Worm (Caenorhabditis elegans) whole organism, mixed stage, embryonic: ENCODE data around the gene fbxa-220.
A peak's percentile ranks its signal among the peaks of the same experiment; 100 is the strongest.

Experiments
- M03D4.4 ChIP-seq: sonication (generic microtip); optimal IDR thresholded peaks from 2 replicates; lab custom pipeline; 2017; ENCODE audit warnings: mild to moderate bottlenecking, missing genetic modification characterization, missing compliant biosample characterization
- blmp-1 ChIP-seq: fragments of 150-350 bp; optimal IDR thresholded peaks from 2 replicates; lab custom pipeline; 2014; ENCODE audit warnings: missing biosample characterization, missing genetic modification characterization
- ceh-39 ChIP-seq: fragments of 150-350 bp; optimal IDR thresholded peaks from 2 replicates; lab custom pipeline; 2014; ENCODE audit warnings: missing biosample characterization, missing genetic modification characterization
- ceh-43 ChIP-seq: fragments of 200-800 bp; sonication (Bioruptor generic); optimal IDR thresholded peaks from 2 replicates; lab custom pipeline; 2018; ENCODE audit warnings: mild to moderate bottlenecking, missing genetic modification characterization, moderate library complexity, missing compliant biosample characterization
- ceh-83 ChIP-seq: fragments of 200-800 bp; sonication (Bioruptor generic); optimal IDR thresholded peaks from 2 replicates; lab custom pipeline; 2018; ENCODE audit warnings: mild to moderate bottlenecking, missing genetic modification characterization, missing compliant biosample characterization
- ces-1 ChIP-seq: fragments of 150-350 bp; optimal IDR thresholded peaks from 2 replicates; lab custom pipeline; 2014; ENCODE audit warnings: missing biosample characterization, missing genetic modification reagents, missing genetic modification characterization
- cnd-1 ChIP-seq: fragments of 200-800 bp; sonication (Bioruptor generic); optimal IDR thresholded peaks from 2 replicates; lab custom pipeline; 2018; ENCODE audit warnings: mild to moderate bottlenecking, missing genetic modification characterization, missing compliant biosample characterization
- drap-1 ChIP-seq: fragments of 200-800 bp; sonication (Bioruptor generic); optimal IDR thresholded peaks from 3 replicates; lab custom pipeline; 2018; ENCODE audit warnings: mild to moderate bottlenecking, missing genetic modification characterization, missing compliant biosample characterization
- elt-3 ChIP-seq: fragments of 150-350 bp; optimal IDR thresholded peaks from 2 replicates; lab custom pipeline; 2014; ENCODE audit warnings: missing biosample characterization, missing genetic modification characterization
- flh-1 ChIP-seq: fragments of 200-800 bp; sonication (Bioruptor generic); optimal IDR thresholded peaks from 2 replicates; lab custom pipeline; 2018; ENCODE audit warnings: mild to moderate bottlenecking, missing genetic modification characterization, moderate library complexity, missing compliant biosample characterization
- ham-2 ChIP-seq: fragments of 200-800 bp; sonication (Bioruptor generic); optimal IDR thresholded peaks from 2 replicates; lab custom pipeline; 2018; ENCODE audit warnings: mild to moderate bottlenecking, missing genetic modification characterization, missing compliant biosample characterization
- hlh-1 ChIP-seq: fragments of 150-350 bp; optimal IDR thresholded peaks from 2 replicates; lab custom pipeline; 2014; ENCODE audit warnings: missing biosample characterization, missing genetic modification reagents, missing genetic modification characterization
- lin-32 ChIP-seq: fragments of 200-800 bp; sonication (Bioruptor generic); optimal IDR thresholded peaks from 2 replicates; lab custom pipeline; 2018; ENCODE audit warnings: mild to moderate bottlenecking, missing genetic modification characterization, missing compliant biosample characterization
- lsy-2 ChIP-seq: fragments of 150-350 bp; optimal IDR thresholded peaks from 2 replicates; lab custom pipeline; 2014; ENCODE audit warnings: missing biosample characterization, missing genetic modification characterization
- mab-5 ChIP-seq: fragments of 150-350 bp; optimal IDR thresholded peaks from 2 replicates; lab custom pipeline; 2014; ENCODE audit warnings: missing biosample characterization, missing genetic modification characterization
- mep-1 ChIP-seq: fragments of 150-350 bp; optimal IDR thresholded peaks from 2 replicates; lab custom pipeline; 2017; ENCODE audit warnings: missing biosample characterization, missing genetic modification reagents, missing genetic modification characterization, inconsistent platforms
- mls-2 ChIP-seq: sonication (generic microtip); optimal IDR thresholded peaks from 2 replicates; lab custom pipeline; 2016; ENCODE audit warnings: mild to moderate bottlenecking, missing genetic modification characterization, moderate library complexity, missing compliant biosample characterization
- nhr-12 ChIP-seq: fragments of 150-350 bp; optimal IDR thresholded peaks from 2 replicates; lab custom pipeline; 2014; ENCODE audit warnings: missing biosample characterization, missing genetic modification characterization
- nhr-237 ChIP-seq: fragments of 150-350 bp; optimal IDR thresholded peaks from 2 replicates; lab custom pipeline; 2014; ENCODE audit warnings: missing biosample characterization, missing genetic modification characterization
- nhr-28 ChIP-seq: fragments of 150-350 bp; optimal IDR thresholded peaks from 2 replicates; lab custom pipeline; 2014; ENCODE audit warnings: missing biosample characterization, missing genetic modification characterization
- nhr-76 ChIP-seq: sonication (generic microtip); optimal IDR thresholded peaks from 2 replicates; lab custom pipeline; 2017; ENCODE audit warnings: missing biosample characterization, missing genetic modification characterization
- sem-2 ChIP-seq: fragments of 200-800 bp; sonication (Bioruptor generic); optimal IDR thresholded peaks from 2 replicates; lab custom pipeline; 2018; ENCODE audit warnings: mild to moderate bottlenecking, missing genetic modification characterization, missing compliant biosample characterization
- snpc-4 ChIP-seq: fragments of 150-350 bp; optimal IDR thresholded peaks from 2 replicates; lab custom pipeline; 2014; ENCODE audit warnings: missing biosample characterization, missing genetic modification characterization
- sptf-1 ChIP-seq: sonication (generic microtip); optimal IDR thresholded peaks from 2 replicates; lab custom pipeline; 2017; ENCODE audit warnings: mild to moderate bottlenecking, missing genetic modification characterization, moderate library complexity, missing compliant biosample characterization
- unc-120 ChIP-seq: sonication (generic microtip); optimal IDR thresholded peaks from 2 replicates; lab custom pipeline; 2017; ENCODE audit warnings: missing genetic modification characterization, missing compliant biosample characterization; ENCODE audit not compliant: poor library complexity, severe bottlenecking
- zip-8 ChIP-seq: fragments of 150-350 bp; optimal IDR thresholded peaks from 2 replicates; lab custom pipeline; 2014; ENCODE audit warnings: missing biosample characterization, missing genetic modification characterization

The fbxa-220 gene

DNA sequence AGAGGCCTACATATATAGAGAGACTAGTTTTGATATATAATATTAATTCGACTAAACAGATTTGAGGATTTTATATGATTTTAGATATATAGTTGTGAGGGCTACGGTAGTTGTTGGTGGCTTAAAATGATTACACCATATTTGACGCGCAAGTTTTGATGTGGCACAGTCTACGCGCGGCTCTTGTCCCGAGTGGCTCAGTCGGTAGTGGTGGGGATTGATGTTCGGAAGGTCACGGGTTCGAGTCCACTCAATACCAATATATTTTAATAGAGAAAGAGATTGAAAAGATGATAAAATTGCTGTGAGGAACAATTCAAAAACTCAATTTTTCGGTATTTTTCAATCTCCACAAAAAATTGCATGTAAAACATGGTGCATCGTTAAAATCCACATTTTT lies 11.1 kb downstream of the fbxa-220 start:
- no peak for TF ChIP-seq blmp-1 (tag; lab: Kevin White, UChicago)
- TF ChIP-seq sptf-1 (tag; lab: Kevin White, UChicago), result no peak
- TF ChIP-seq ces-1, result no peak
- TF ChIP-seq ceh-43 (GFP tag; lab: Kevin White, UChicago), result no peak
- TF ChIP-seq nhr-28 (tag; lab: Kevin White, UChicago), result no peak
- no peak for TF ChIP-seq sem-2
- TF ChIP-seq zip-8 (tag; lab: Kevin White, UChicago), result no peak
- TF ChIP-seq M03D4.4, result no peak
- TF ChIP-seq mls-2, result no peak
- no peak for TF ChIP-seq snpc-4 (tag; lab: Kevin White, UChicago)
- TF ChIP-seq nhr-12 (tag; lab: Kevin White, UChicago), result no peak
- TF ChIP-seq lsy-2 (tag; lab: Kevin White, UChicago), result no peak
- TF ChIP-seq drap-1 (GFP tag; lab: Kevin White, UChicago), result no peak
- no peak for TF ChIP-seq ceh-39 (tag; lab: Kevin White, UChicago)
- no peak for TF ChIP-seq flh-1 (GFP tag; lab: Kevin White, UChicago)
- TF ChIP-seq unc-120 (tag; lab: Kevin White, UChicago), result no peak
- TF ChIP-seq elt-3 (tag; lab: Kevin White, UChicago), result no peak
- no peak for TF ChIP-seq ham-2 (GFP tag; lab: Kevin White, UChicago)

- no peak for TF ChIP-seq drap-1 (GFP tag; lab: Kevin White, UChicago)
- peak; percentile 28 for TF ChIP-seq lsy-2 (tag; lab: Kevin White, UChicago)
These were observed 12.7 kb downstream of the fbxa-220 start for ce11 chrIII:11471336-11471735.

ce11 chrIII:11470311-11470858 lies 13.6 kb downstream of the fbxa-220 start, which contains the start of gene bed-2:
bed-2 (minus strand) TSS chrIII:11470808.
- TF ChIP-seq ces-1, result no peak
- TF ChIP-seq mep-1, result no peak
- no peak for TF ChIP-seq cnd-1
- TF ChIP-seq ham-2 (GFP tag; lab: Kevin White, UChicago), result no peak
- no peak for TF ChIP-seq nhr-76 (tag; lab: Kevin White, UChicago)
- no peak for TF ChIP-seq flh-1 (GFP tag; lab: Kevin White, UChicago)
- TF ChIP-seq mls-2, result no peak
- TF ChIP-seq ceh-43 (GFP tag; lab: Kevin White, UChicago), result no peak
- TF ChIP-seq lin-32 (GFP tag; lab: Kevin White, UChicago), result no peak
- no peak for TF ChIP-seq drap-1 (GFP tag; lab: Kevin White, UChicago)
- no peak for TF ChIP-seq lsy-2 (tag; lab: Kevin White, UChicago)
- TF ChIP-seq ceh-83 (GFP tag; lab: Kevin White, UChicago), result no peak
- TF ChIP-seq elt-3 (tag; lab: Kevin White, UChicago), result no peak
- no peak for TF ChIP-seq nhr-12 (tag; lab: Kevin White, UChicago)
- TF ChIP-seq nhr-237 (tag; lab: Kevin White, UChicago), result no peak

ce11 chrIII:11467631-11468481 lies 16.1 kb downstream of the fbxa-220 start:
- peak; percentile 5 for TF ChIP-seq cnd-1
- TF ChIP-seq nhr-237 (tag; lab: Kevin White, UChicago), result no peak
- TF ChIP-seq ham-2 (GFP tag; lab: Kevin White, UChicago), result peak; percentile 96
- peak; percentile 13 for TF ChIP-seq unc-120 (tag; lab: Kevin White, UChicago)
- no peak for TF ChIP-seq mep-1
- no peak for TF ChIP-seq mls-2
- TF ChIP-seq, all 35 proteins: peak for 3

ce11 chrIII:11466420-11467188 lies 17.4 kb downstream of the fbxa-220 start:
- TF ChIP-seq ceh-83 (GFP tag; lab: Kevin White, UChicago), result peak; percentile 54
- no peak for TF ChIP-seq ham-2 (GFP tag; lab: Kevin White, UChicago)
- TF ChIP-seq sptf-1 (tag; lab: Kevin White, UChicago), result peak; percentile 52
- TF ChIP-seq hlh-1 (tag; lab: Kevin White, UChicago), result peak; percentile 20
- TF ChIP-seq unc-120 (tag; lab: Kevin White, UChicago), result peak; percentile 61
- no peak for TF ChIP-seq mab-5 (tag; lab: Kevin White, UChicago)
